Worm (Caenorhabditis elegans): ENCODE measurements around the gene F49A5.10.

The F49A5.10 gene

DNA sequence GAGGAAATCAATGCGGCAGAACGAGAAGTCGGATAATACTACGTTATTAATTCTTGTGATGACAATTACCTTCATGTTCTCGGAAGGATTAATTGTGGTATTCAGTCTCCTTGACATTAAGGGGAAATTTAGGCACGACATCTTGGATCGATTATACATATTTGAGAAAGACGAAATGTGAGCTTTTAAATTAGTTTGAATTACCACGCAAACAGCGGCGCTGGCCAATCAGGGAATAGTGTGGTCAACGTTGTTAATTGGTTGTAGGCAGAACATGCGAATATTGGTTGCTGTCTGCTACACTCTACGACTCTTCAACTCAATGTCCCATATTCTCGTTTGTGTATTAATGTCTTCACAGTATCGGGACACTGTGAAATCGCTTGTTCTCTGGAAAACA lies at the start of gene F49A5.10:
TSS of gene F49A5.10 (plus strand) at position 301 of the 400 bp plus-strand sequence.
- no peak for TF ChIP-seq ama-1 (optimal IDR thresholded peaks at IDR 0.05)
- TF ChIP-seq zag-1 (tag; optimal IDR thresholded peaks at IDR 0.05), result no peak
- no peak for TF ChIP-seq nhr-43 (tag; optimal IDR thresholded peaks at IDR 0.05; ENCODE audit: poor library complexity, severe bottlenecking)
- no peak for TF ChIP-seq lin-39 (tag; optimal IDR thresholded peaks at IDR 0.05)
- TF ChIP-seq nhr-77 (tag; optimal IDR thresholded peaks at IDR 0.05), result no peak
- no peak for TF ChIP-seq skn-1 (tag; optimal IDR thresholded peaks at IDR 0.05)
- no peak for TF ChIP-seq lsy-12 (tag; optimal IDR thresholded peaks at IDR 0.05)

DNA sequence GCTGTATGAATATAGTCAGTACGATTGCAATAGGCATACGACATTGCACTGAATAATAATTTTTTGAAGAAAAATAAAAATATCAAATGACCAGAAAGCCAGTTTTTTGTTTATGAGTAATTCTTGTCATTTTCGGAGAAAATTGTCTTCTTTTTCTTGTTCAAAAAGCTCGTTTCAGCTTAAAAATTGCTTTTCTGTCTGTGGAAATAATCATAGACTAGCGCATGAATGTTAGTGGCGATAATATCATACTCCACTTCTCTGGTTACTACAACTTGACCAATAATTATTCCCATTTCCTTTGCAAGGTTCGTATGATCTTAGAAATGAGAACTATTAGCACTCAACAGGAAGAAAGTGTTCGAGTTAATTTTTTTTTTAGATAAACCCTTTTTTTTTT lies 47.6 kb upstream of the F49A5.10 start, which contains the start of gene srh-216:
TSS of gene srh-216 (minus strand) at position 101 of the 400 bp plus-strand sequence.
- no peak for TF ChIP-seq ztf-11 (tag; optimal IDR thresholded peaks at IDR 0.05)
- TF ChIP-seq lin-15B (tag; optimal IDR thresholded peaks at IDR 0.05), result no peak
- TF ChIP-seq ztf-4 (tag; optimal IDR thresholded peaks at IDR 0.05), result no peak
- TF ChIP-seq nhr-12 (tag; optimal IDR thresholded peaks at IDR 0.05), result no peak
- TF ChIP-seq lin-39 (tag; optimal IDR thresholded peaks at IDR 0.05), result no peak
- no peak for TF ChIP-seq aly-2 (tag; optimal IDR thresholded peaks at IDR 0.05)
- TF ChIP-seq nhr-23 (tag; optimal IDR thresholded peaks at IDR 0.05), result no peak
- TF ChIP-seq nhr-76 (tag; optimal IDR thresholded peaks at IDR 0.05), result no peak
- no peak for TF ChIP-seq zag-1 (tag; optimal IDR thresholded peaks at IDR 0.05)
- no peak for TF ChIP-seq ceh-9 (tag; optimal IDR thresholded peaks at IDR 0.05)
- TF ChIP-seq nhr-11 (tag; optimal IDR thresholded peaks at IDR 0.05), result no peak
- no peak for TF ChIP-seq ceh-16 (tag; optimal IDR thresholded peaks at IDR 0.05)
- TF ChIP-seq elt-3 (tag; optimal IDR thresholded peaks at IDR 0.05), result no peak
- no peak for TF ChIP-seq jun-1 (tag; optimal IDR thresholded peaks at IDR 0.05)
- no peak for TF ChIP-seq fkh-2 (tag; optimal IDR thresholded peaks at IDR 0.05)
- TF ChIP-seq fos-1 (tag; optimal IDR thresholded peaks at IDR 0.05), result no peak
- no peak for TF ChIP-seq nhr-237 (tag; optimal IDR thresholded peaks at IDR 0.05)
- TF ChIP-seq nhr-25 (tag; optimal IDR thresholded peaks at IDR 0.05), result no peak
- TF ChIP-seq unc-39 (tag; optimal IDR thresholded peaks at IDR 0.05), result no peak

DNA sequence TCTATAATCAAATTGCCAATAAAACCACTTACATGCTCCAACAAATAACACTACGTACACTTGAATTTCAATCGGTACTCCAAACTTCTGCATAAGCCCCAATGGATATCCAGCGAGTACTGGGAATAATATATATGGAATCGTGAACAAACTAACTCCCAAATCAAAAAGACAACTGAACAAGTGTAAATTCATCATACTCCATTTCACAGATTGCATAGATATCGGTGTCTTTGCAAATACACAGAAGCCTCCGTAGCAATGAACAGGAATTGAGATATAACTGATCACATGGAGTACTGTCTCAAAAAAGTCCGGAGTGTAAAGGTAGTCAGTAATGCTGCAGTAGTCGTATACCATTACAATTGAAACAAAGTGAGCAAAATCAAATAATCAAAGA lies 45.7 kb upstream of the F49A5.10 start, which contains the start of gene srh-214:
TSS of gene srh-214 (minus strand) at position 360 of the 400 bp plus-strand sequence.
- no peak for TF ChIP-seq daf-12 (tag; optimal IDR thresholded peaks at IDR 0.05)
- TF ChIP-seq mdl-1 (tag; optimal IDR thresholded peaks at IDR 0.05), result no peak
- no peak for TF ChIP-seq pqm-1 (tag; optimal IDR thresholded peaks at IDR 0.05)
- TF ChIP-seq nhr-28 (tag; optimal IDR thresholded peaks at IDR 0.05), result no peak

DNA sequence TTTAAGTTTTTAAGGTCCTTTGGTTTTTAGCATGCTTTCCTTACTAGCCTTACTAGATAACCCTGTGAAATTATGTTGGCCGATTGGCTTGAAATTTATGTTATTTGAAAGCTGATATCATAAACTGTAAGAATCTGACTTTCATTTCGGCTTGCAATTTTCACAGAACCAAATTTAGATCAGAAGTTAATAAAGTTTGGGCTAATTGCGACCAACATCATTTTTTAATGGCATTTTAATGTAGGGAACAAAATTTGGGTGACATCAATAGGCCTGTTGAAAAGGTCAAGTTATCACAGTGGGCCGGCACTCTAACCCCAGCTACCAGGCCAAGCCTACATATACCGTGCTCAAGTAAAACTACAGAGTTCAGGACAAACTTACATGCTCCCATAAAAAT lies 43.8 kb upstream of the F49A5.10 start:
- TF ChIP-seq R02D3.7 (tag; optimal IDR thresholded peaks at IDR 0.05) (no peak), mml-1 (tag; optimal IDR thresholded peaks at IDR 0.05) (no peak), ceh-28 (tag; optimal IDR thresholded peaks at IDR 0.05) (no peak), ztf-11 (tag; optimal IDR thresholded peaks at IDR 0.05) (no peak), ceh-16 (tag; optimal IDR thresholded peaks at IDR 0.05) (no peak), jun-1 (tag; optimal IDR thresholded peaks at IDR 0.05) (no peak), zag-1 (tag; optimal IDR thresholded peaks at IDR 0.05) (no peak), unc-62 (GFP tag; optimal IDR thresholded peaks at IDR 0.05) (no peak), pha-4 (tag; optimal IDR thresholded peaks at IDR 0.05) (no peak)

DNA sequence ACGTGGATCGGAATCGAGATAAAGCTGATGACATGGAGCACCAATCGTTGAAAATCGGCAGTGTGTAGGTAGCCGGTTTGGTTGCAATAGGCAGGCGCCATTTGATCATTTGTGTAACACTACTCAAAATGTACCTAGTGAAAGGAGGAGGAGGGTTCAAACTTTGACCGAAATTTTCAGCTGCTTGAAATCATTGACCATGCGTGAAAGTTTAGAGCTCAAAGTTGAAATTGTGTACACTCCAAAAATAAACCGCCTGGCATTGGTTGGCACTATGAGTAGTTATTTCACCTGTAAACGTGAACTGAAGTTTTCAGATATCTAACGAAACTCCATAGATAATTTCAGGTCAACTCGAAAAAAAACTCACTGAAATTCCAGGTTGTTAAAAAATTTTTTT lies 43.1 kb upstream of the F49A5.10 start, which contains the start of gene srh-215:
TSS of gene srh-215 (minus strand) at position 101 of the 400 bp plus-strand sequence.
- no peak for TF ChIP-seq ztf-4 (tag; optimal IDR thresholded peaks at IDR 0.05)
- TF ChIP-seq jun-1 (tag; optimal IDR thresholded peaks at IDR 0.05), result no peak
- TF ChIP-seq nhr-23 (tag; optimal IDR thresholded peaks at IDR 0.05), result no peak
- no peak for TF ChIP-seq fkh-2 (tag; optimal IDR thresholded peaks at IDR 0.05)
- TF ChIP-seq lin-15B (tag; optimal IDR thresholded peaks at IDR 0.05), result no peak
- TF ChIP-seq daf-12 (tag; optimal IDR thresholded peaks at IDR 0.05), result no peak
- no peak for TF ChIP-seq skn-1 (tag; optimal IDR thresholded peaks at IDR 0.05)
- no peak for TF ChIP-seq fos-1 (tag; optimal IDR thresholded peaks at IDR 0.05)
- no peak for TF ChIP-seq R02D3.7 (tag; optimal IDR thresholded peaks at IDR 0.05)
- TF ChIP-seq nhr-11 (tag; optimal IDR thresholded peaks at IDR 0.05), result no peak
- TF ChIP-seq ceh-28 (tag; optimal IDR thresholded peaks at IDR 0.05), result no peak
- TF ChIP-seq nhr-76 (tag; optimal IDR thresholded peaks at IDR 0.05), result no peak
- no peak for TF ChIP-seq sea-2 (GFP tag; optimal IDR thresholded peaks at IDR 0.05)
- no peak for TF ChIP-seq ceh-16 (tag; optimal IDR thresholded peaks at IDR 0.05)
- no peak for TF ChIP-seq nhr-28 (tag; optimal IDR thresholded peaks at IDR 0.05)
- no peak for TF ChIP-seq zag-1 (tag; optimal IDR thresholded peaks at IDR 0.05)
